Fruit fly (Drosophila melanogaster) Kc167 (cell line): ENCODE results near the gene wnd.

ENCODE experiments used
- Sin3A ChIP-seq: fragments of >200 bp; optimal IDR thresholded peaks from 2 replicates; lab custom pipeline; 2018; ENCODE audit warnings: missing external identifiers
- insv ChIP-seq: fragments of >200 bp; optimal IDR thresholded peaks from 3 replicates; lab custom pipeline; 2018; ENCODE audit warnings: missing external identifiers

dm6 chr3L:19631867-19632266, 3.7 kb downstream of the wnd start:
- no peak for TF ChIP-seq insv (lab: Kevin White, UChicago)
- no peak for TF ChIP-seq Sin3A (lab: Kevin White, UChicago)
